Fruit fly (Drosophila melanogaster) whole organism, wandering third instar larva: Measurements from ENCODE around the gene PolA1.
A peak's percentile ranks its signal among the peaks of the same experiment; 100 is the strongest.

Experiments used
- Abd-B ChIP-seq: fragments of >200 bp; optimal IDR thresholded peaks from 2 replicates; lab custom pipeline; 2017; ENCODE audit warnings: missing biosample characterization, missing genetic modification characterization
- CG32264 ChIP-seq: fragments of 200-800 bp; sonication (Bioruptor generic); optimal IDR thresholded peaks from 2 replicates; lab custom pipeline; 2016; ENCODE audit warnings: missing biosample characterization, missing genetic modification characterization
- Dfd ChIP-seq: fragments of >200 bp; optimal IDR thresholded peaks from 2 replicates; lab custom pipeline; 2017; ENCODE audit warnings: missing biosample characterization, missing genetic modification characterization
- Dif ChIP-seq: fragments of 200-275, 200-300 bp; sonication (Bioruptor generic); optimal IDR thresholded peaks from 2 replicates; lab custom pipeline; 2018; ENCODE audit warnings: missing biosample characterization, missing genetic modification characterization; ENCODE audit not compliant: partially characterized antibody
- GATAd ChIP-seq: sonication (Bioruptor generic); optimal IDR thresholded peaks from 2 replicates; lab custom pipeline; 2016; ENCODE audit warnings: missing biosample characterization, missing genetic modification characterization
- HLH106 ChIP-seq: fragments of 200-800 bp; optimal IDR thresholded peaks from 3 replicates; lab custom pipeline; 2019; ENCODE audit warnings: missing biosample characterization, mild to moderate bottlenecking, missing genetic modification characterization, moderate library complexity
- Hnf4 ChIP-seq: fragments of 200-800 bp; sonication (Bioruptor generic); optimal IDR thresholded peaks from 2 replicates; lab custom pipeline; 2016; ENCODE audit warnings: missing biosample characterization, mild to moderate bottlenecking, missing genetic modification characterization
- Hr78 ChIP-seq: fragments of >200 bp; optimal IDR thresholded peaks from 2 replicates; lab custom pipeline; 2017; ENCODE audit warnings: missing biosample characterization, missing genetic modification characterization
- Hr83 ChIP-seq: fragments of 200-300 bp; sonication (Bioruptor generic); optimal IDR thresholded peaks from 2 replicates; lab custom pipeline; 2016; ENCODE audit warnings: missing biosample characterization, mild to moderate bottlenecking, missing genetic modification characterization, moderate library complexity; ENCODE audit not compliant: poor library complexity, severe bottlenecking
- Mio ChIP-seq: sonication (Bioruptor generic); optimal IDR thresholded peaks from 2 replicates; lab custom pipeline; 2016; ENCODE audit warnings: missing biosample characterization, missing genetic modification characterization
- N ChIP-seq: fragments of >200 bp; optimal IDR thresholded peaks from 2 replicates; lab custom pipeline; 2018; ENCODE audit warnings: missing biosample characterization, missing external identifiers, missing genetic modification characterization
- OdsH ChIP-seq: fragments of 200-800 bp; sonication (Bioruptor generic); optimal IDR thresholded peaks from 2 replicates; lab custom pipeline; 2016; ENCODE audit warnings: missing biosample characterization, mild to moderate bottlenecking, missing genetic modification characterization
- Sp1 ChIP-seq: fragments of 200-800 bp; sonication (Bioruptor generic); optimal IDR thresholded peaks from 3 replicates; lab custom pipeline; 2019; ENCODE audit warnings: missing biosample characterization, mild to moderate bottlenecking, missing genetic modification characterization, moderate library complexity
- Vsx2 ChIP-seq: fragments of 200-300, 225-300 bp; sonication (Bioruptor generic); optimal IDR thresholded peaks from 2 replicates; lab custom pipeline; 2018; ENCODE audit warnings: missing biosample characterization, missing genetic modification characterization; ENCODE audit not compliant: partially characterized antibody
- br ChIP-seq: fragments of 200-800 bp; sonication (Bioruptor generic); optimal IDR thresholded peaks from 2 replicates; lab custom pipeline; 2016; ENCODE audit warnings: missing biosample characterization, missing genetic modification characterization
- brk ChIP-seq: fragments of 200-800 bp; sonication (Bioruptor generic); optimal IDR thresholded peaks from 2 replicates; lab custom pipeline; 2016; ENCODE audit warnings: missing biosample characterization, mild to moderate bottlenecking, missing genetic modification characterization
- dmrt93B ChIP-seq: fragments of 200-800 bp; sonication (Bioruptor generic); optimal IDR thresholded peaks from 2 replicates; lab custom pipeline; 2018; ENCODE audit warnings: missing biosample characterization, mild to moderate bottlenecking, missing genetic modification characterization
- ey ChIP-seq: fragments of 200-800 bp; sonication (Bioruptor generic); optimal IDR thresholded peaks from 2 replicates; lab custom pipeline; 2016; ENCODE audit warnings: missing biosample characterization, missing genetic modification characterization
- foxo ChIP-seq, 2 experiments: fragments of 200-800 bp; sonication (Bioruptor generic); optimal IDR thresholded peaks; 2 replicates in 1 of 2; 3 replicates in 1 of 2; lab custom pipeline; 2016 to 2017; ENCODE audit warnings: missing biosample characterization in 2 of 2, missing genetic modification characterization in 2 of 2
- fru ChIP-seq: fragments of 200-800 bp; sonication (Bioruptor generic); optimal IDR thresholded peaks from 3 replicates; lab custom pipeline; 2016; ENCODE audit warnings: missing biosample characterization, mild to moderate bottlenecking, missing genetic modification characterization
- h ChIP-seq: fragments of 200-800 bp; sonication (Bioruptor generic); optimal IDR thresholded peaks from 3 replicates; lab custom pipeline; 2016; ENCODE audit warnings: missing biosample characterization, mild to moderate bottlenecking, missing genetic modification characterization
- jim ChIP-seq: fragments of 175-275, 200-325 bp; sonication (Bioruptor generic); optimal IDR thresholded peaks from 2 replicates; lab custom pipeline; 2016; ENCODE audit warnings: missing biosample characterization, mild to moderate bottlenecking, missing genetic modification characterization
- lola ChIP-seq: fragments of >200 bp; optimal IDR thresholded peaks from 2 replicates; lab custom pipeline; 2017; ENCODE audit warnings: missing biosample characterization, missing genetic modification characterization
- pan ChIP-seq: fragments of >200 bp; optimal IDR thresholded peaks from 2 replicates; lab custom pipeline; 2017
- psq ChIP-seq: fragments of 200-800 bp; sonication (Bioruptor generic); optimal IDR thresholded peaks from 3 replicates; lab custom pipeline; 2017; ENCODE audit warnings: missing biosample characterization, mild to moderate bottlenecking, missing genetic modification characterization, moderate library complexity
- rgr ChIP-seq: fragments of 200-800 bp; sonication (Bioruptor generic); optimal IDR thresholded peaks from 3 replicates; lab custom pipeline; 2016; ENCODE audit warnings: missing biosample characterization, mild to moderate bottlenecking, missing genetic modification characterization
- sage ChIP-seq: fragments of 200-800 bp; sonication (Bioruptor generic); optimal IDR thresholded peaks from 2 replicates; lab custom pipeline; 2016; ENCODE audit warnings: missing biosample characterization, mild to moderate bottlenecking, missing genetic modification characterization
- tai ChIP-seq: sonication (Bioruptor generic); optimal IDR thresholded peaks from 2 replicates; lab custom pipeline; 2016; ENCODE audit warnings: missing biosample characterization, missing genetic modification characterization
- usp ChIP-seq: fragments of >200 bp; optimal IDR thresholded peaks from 2 replicates; lab custom pipeline; 2017; ENCODE audit warnings: missing biosample characterization, missing genetic modification characterization
- woc ChIP-seq: sonication (Bioruptor generic); optimal IDR thresholded peaks from 2 replicates; lab custom pipeline; 2016; ENCODE audit warnings: missing biosample characterization, mild to moderate bottlenecking, missing genetic modification characterization

PolA1 gene

dm6 chr3R:21719420-21719933 is 47.9 kb upstream of the PolA1 start, which contains the start of gene CG31176:
Gene CG31176, minus strand, starts transcription at chr3R:21719660.
- TF ChIP-seq psq (GFP tag; lab: Kevin White, UChicago) (no peak), Vsx2 (GFP tag; lab: Kevin White, UChicago) (no peak), HLH106 (tag; lab: Kevin White, UChicago) (no peak), CG32264 (GFP tag; lab: Kevin White, UChicago) (no peak)

- no peak for TF ChIP-seq Hr83
Observed at dm6 chr3R:21704439-21704838, 32.9 kb upstream of the PolA1 start.

- peak in 1 of 2 experiments; percentile 16 for TF ChIP-seq foxo (GFP tag; optimal IDR thresholded peaks at IDR 0.05; lab: Kevin White, UChicago)
- TF ChIP-seq lola (GFP tag; lab: Kevin White, UChicago) = no peak
- TF ChIP-seq, all 38 proteins: peak for 1
Observed at dm6 chr3R:21703346-21703745, 31.8 kb upstream of the PolA1 start.

DNA sequence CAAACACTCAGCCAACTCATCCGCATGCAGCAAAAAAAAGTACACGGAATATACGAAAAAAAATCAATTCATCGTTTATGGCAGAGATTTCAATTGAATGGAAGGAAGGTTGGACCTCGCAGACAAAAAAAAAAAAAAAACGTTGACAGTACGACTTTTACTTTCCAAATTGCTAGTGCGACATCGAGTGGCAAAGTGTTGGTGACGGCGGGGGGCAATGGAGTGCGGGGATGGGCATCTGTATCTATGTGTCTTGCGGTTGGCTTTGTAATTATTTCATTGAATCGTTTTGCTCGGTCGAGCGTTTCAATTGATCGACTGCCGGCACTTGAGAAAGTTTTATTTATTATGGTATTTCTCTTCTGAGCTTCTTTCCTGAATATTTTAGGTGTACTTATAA is 30.0 kb upstream of the PolA1 start:
- TF ChIP-seq tai (GFP tag; lab: Kevin White, UChicago) (no peak), OdsH (no peak)

dm6 chr3R:21700458-21700857 is 28.9 kb upstream of the PolA1 start:
- no peak for TF ChIP-seq Vsx2 (GFP tag; lab: Kevin White, UChicago)
- TF ChIP-seq N (GFP tag; lab: Kevin White, UChicago) = no peak
- no peak for TF ChIP-seq GATAd (GFP tag; lab: Kevin White, UChicago)
- no peak for TF ChIP-seq dmrt93B (GFP tag; lab: Kevin White, UChicago)
- no peak for TF ChIP-seq jim (GFP tag; lab: Kevin White, UChicago)
- TF ChIP-seq Abd-B (GFP tag; lab: Kevin White, UChicago) = no peak
- TF ChIP-seq foxo (GFP tag; optimal IDR thresholded peaks at IDR 0.05; lab: Kevin White, UChicago) = no peak
- no peak for TF ChIP-seq br (GFP tag; lab: Kevin White, UChicago)
- no peak for TF ChIP-seq usp
- TF ChIP-seq rgr (GFP tag; lab: Kevin White, UChicago) = no peak
- TF ChIP-seq HLH106 (tag; lab: Kevin White, UChicago) = no peak
- TF ChIP-seq Hnf4 (GFP tag; lab: Kevin White, UChicago) = no peak
- no peak for TF ChIP-seq pan (lab: Kevin White, UChicago)
- no peak for TF ChIP-seq CG32264 (GFP tag; lab: Kevin White, UChicago)
- TF ChIP-seq tai (GFP tag; lab: Kevin White, UChicago) = no peak
- no peak for TF ChIP-seq Hr83
- TF ChIP-seq Mio = no peak
- no peak for TF ChIP-seq Dfd (GFP tag; lab: Kevin White, UChicago)
- no peak for TF ChIP-seq fru

DNA sequence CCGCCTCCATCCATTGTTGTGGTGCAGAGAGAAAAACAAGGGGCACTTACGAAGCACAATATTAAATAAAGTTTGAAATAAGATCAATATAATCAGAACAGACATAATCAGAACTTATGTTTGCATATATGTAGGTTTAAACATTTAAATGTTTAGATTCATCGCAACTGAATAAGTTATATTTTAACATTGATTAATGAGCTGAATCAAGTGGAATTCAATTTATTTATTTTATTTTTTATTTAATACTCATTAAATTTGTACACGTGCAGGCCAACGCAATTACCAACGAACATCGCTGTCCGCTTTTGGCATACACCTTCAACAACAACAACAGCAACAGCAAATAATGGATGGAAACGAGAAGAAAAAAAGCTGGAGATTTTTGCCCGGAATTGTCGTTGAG is 27.3 kb upstream of the PolA1 start:
- TF ChIP-seq GATAd (GFP tag; lab: Kevin White, UChicago) = no peak
- peak; percentile 51 for TF ChIP-seq psq (GFP tag; lab: Kevin White, UChicago)
- peak; percentile 44 for TF ChIP-seq Sp1 (GFP tag; lab: Kevin White, UChicago)
- peak; percentile 32 for TF ChIP-seq ey (GFP tag; lab: Kevin White, UChicago)
- TF ChIP-seq HLH106 (tag; lab: Kevin White, UChicago) = peak; percentile 63
- no peak for TF ChIP-seq Abd-B (GFP tag; lab: Kevin White, UChicago)
- TF ChIP-seq h (GFP tag; lab: Kevin White, UChicago) = peak; percentile 45
- TF ChIP-seq rgr (GFP tag; lab: Kevin White, UChicago) = peak; percentile 22
- peak in 1 of 2 experiments; percentile 69 for TF ChIP-seq foxo (GFP tag; optimal IDR thresholded peaks at IDR 0.05; lab: Kevin White, UChicago)
- TF ChIP-seq dmrt93B (GFP tag; lab: Kevin White, UChicago) = peak; percentile 22
- no peak for TF ChIP-seq CG32264 (GFP tag; lab: Kevin White, UChicago)
- no peak for TF ChIP-seq woc (GFP tag; lab: Kevin White, UChicago)
- no peak for TF ChIP-seq sage (GFP tag; lab: Kevin White, UChicago)
- TF ChIP-seq brk = no peak
- peak; percentile 36 for TF ChIP-seq br (GFP tag; lab: Kevin White, UChicago)
- no peak for TF ChIP-seq Dif (GFP tag; lab: Kevin White, UChicago)
- TF ChIP-seq OdsH = peak; percentile 34
- TF ChIP-seq N (GFP tag; lab: Kevin White, UChicago) = no peak
- TF ChIP-seq Hr78 (GFP tag; lab: Kevin White, UChicago) = no peak
- peak; percentile 61 for TF ChIP-seq fru
